Fruit fly (Drosophila melanogaster): Measurements from ENCODE around the gene mRpL46.

The mRpL46 gene

dm6 chr3L:1777249-1777648 lies at the start of gene mRpL46, which contains the start of gene CG2021:
Gene mRpL46, plus strand, starts transcription at chr3L:1777439.
Gene CG2021, minus strand, starts transcription at chr3L:1777411.
- no peak for TF ChIP-seq noc (tag; optimal IDR thresholded peaks at IDR 0.05)

dm6 chr3L:1729380-1730159 lies 47.7 kb upstream of the mRpL46 start:
- TF ChIP-seq noc (tag; optimal IDR thresholded peaks at IDR 0.05) = no peak

- no peak for TF ChIP-seq noc (tag; optimal IDR thresholded peaks at IDR 0.05)
Observed at dm6 chr3L:1730160-1730595, 47.1 kb upstream of the mRpL46 start.

- peak; percentile 5 for TF ChIP-seq noc (tag; optimal IDR thresholded peaks at IDR 0.05)
Observed at dm6 chr3L:1730873-1731272, 46.4 kb upstream of the mRpL46 start, which contains the start of gene drpr. Gene drpr, minus strand, starts transcription at chr3L:1731107.

dm6 chr3L:1735603-1736002 lies 41.6 kb upstream of the mRpL46 start, which contains the start of gene Oseg4:
Gene Oseg4, minus strand, starts transcription at chr3L:1735767.
- no peak for TF ChIP-seq noc (tag; optimal IDR thresholded peaks at IDR 0.05)

- peak; percentile 50 for TF ChIP-seq noc (tag; optimal IDR thresholded peaks at IDR 0.05)
Observed at dm6 chr3L:1737898-1738322, 39.3 kb upstream of the mRpL46 start, which contains the start of gene PIG-Wb. Gene PIG-Wb, minus strand, starts transcription at chr3L:1738106.

dm6 chr3L:1738375-1739328 lies 38.6 kb upstream of the mRpL46 start, which contains the start of gene Gk2:
Gene Gk2, plus strand, starts transcription at chr3L:1738407.
- no peak for TF ChIP-seq noc (tag; optimal IDR thresholded peaks at IDR 0.05)

- no peak for TF ChIP-seq noc (tag; optimal IDR thresholded peaks at IDR 0.05)
Observed at dm6 chr3L:1739522-1740128, 37.6 kb upstream of the mRpL46 start.

- no peak for TF ChIP-seq noc (tag; optimal IDR thresholded peaks at IDR 0.05)
Observed at dm6 chr3L:1740129-1740975, 36.9 kb upstream of the mRpL46 start.

dm6 chr3L:1741107-1741506 lies 36.1 kb upstream of the mRpL46 start:
- no peak for TF ChIP-seq noc (tag; optimal IDR thresholded peaks at IDR 0.05)

- peak; percentile 73 for TF ChIP-seq noc (tag; optimal IDR thresholded peaks at IDR 0.05)
Observed at dm6 chr3L:1741655-1742551, 35.3 kb upstream of the mRpL46 start.

dm6 chr3L:1742552-1743097 lies 34.6 kb upstream of the mRpL46 start:
- TF ChIP-seq noc (tag; optimal IDR thresholded peaks at IDR 0.05) = no peak

DNA sequence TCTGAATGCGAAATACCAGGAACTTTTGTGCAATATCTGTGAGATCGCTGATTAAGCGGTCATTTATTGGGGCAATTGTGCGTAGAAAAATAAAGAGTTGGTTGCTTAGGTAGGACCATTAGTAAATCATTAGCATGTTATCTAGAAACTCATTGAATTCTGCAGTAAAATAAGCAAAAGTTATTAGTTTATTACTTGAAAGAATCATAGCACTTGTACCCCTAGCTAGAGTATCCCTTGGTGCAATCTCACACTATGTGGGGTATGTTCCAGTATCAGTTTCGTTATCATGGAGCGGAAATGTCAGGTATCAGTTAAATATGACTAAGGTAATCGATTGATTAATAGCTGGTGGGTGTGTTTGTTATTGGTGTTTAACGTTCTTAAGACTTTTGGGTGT lies 31.8 kb upstream of the mRpL46 start:
- peak; percentile 74 for TF ChIP-seq noc (tag; optimal IDR thresholded peaks at IDR 0.05)
